Worm (Caenorhabditis elegans): ENCODE measurements around the gene C39B5.10.
A peak's percentile ranks its signal among the peaks of the same experiment; 100 is the strongest.
"Not testable (repeated sequence)": the region's sequence is repeated elsewhere in the genome, so short reads cannot be mapped to it uniquely, and the experiment has no call there.

Gene C39B5.10

ce11 chrIII:2262942-2263341 lies 23.5 kb upstream of the C39B5.10 start, which contains the start of gene Y54F10BM.6:
Gene Y54F10BM.6 (plus strand): TSS chrIII:2263242.
- TF ChIP-seq ceh-39 (tag; optimal IDR thresholded peaks at IDR 0.05) (peak; percentile 49), tbx-8 (GFP tag; optimal IDR thresholded peaks at IDR 0.05) (no peak), drap-1 (GFP tag; optimal IDR thresholded peaks at IDR 0.05) (no peak), zip-8 (tag; optimal IDR thresholded peaks at IDR 0.05) (peak; percentile 6)

- TF ChIP-seq mls-2 (tag; optimal IDR thresholded peaks at IDR 0.05); ceh-83 (GFP tag; optimal IDR thresholded peaks at IDR 0.05); sptf-1 (tag; optimal IDR thresholded peaks at IDR 0.05): not testable (repeated sequence)
These were observed 21.9 kb upstream of the C39B5.10 start, which contains the start of gene fbxa-42 for ce11 chrIII:2261353-2261752. Gene fbxa-42 (minus strand): TSS chrIII:2261453.

- TF ChIP-seq nhr-28 (tag; optimal IDR thresholded peaks at IDR 0.05) (no peak), ceh-39 (tag; optimal IDR thresholded peaks at IDR 0.05) (no peak), nhr-237 (tag; optimal IDR thresholded peaks at IDR 0.05) (no peak), flh-1 (GFP tag; optimal IDR thresholded peaks at IDR 0.05) (no peak), ceh-43 (GFP tag; optimal IDR thresholded peaks at IDR 0.05) (no peak), lsy-2 (tag; optimal IDR thresholded peaks at IDR 0.05) (no peak), nhr-76 (tag; optimal IDR thresholded peaks at IDR 0.05) (no peak), ham-2 (GFP tag; optimal IDR thresholded peaks at IDR 0.05) (no peak), unc-120 (tag; optimal IDR thresholded peaks at IDR 0.05; ENCODE audit: poor library complexity, severe bottlenecking) (no peak), drap-1 (GFP tag; optimal IDR thresholded peaks at IDR 0.05) (no peak), mls-2 (tag; optimal IDR thresholded peaks at IDR 0.05) (no peak), elt-1 (tag; optimal IDR thresholded peaks at IDR 0.05; ENCODE audit: borderline replicate concordance, insufficient read depth) (no peak), ces-1 (GFP tag; optimal IDR thresholded peaks at IDR 0.05) (no peak), lin-13 (tag; optimal IDR thresholded peaks at IDR 0.05) (no peak), ztf-11 (tag; optimal IDR thresholded peaks at IDR 0.05) (no peak), elt-3 (tag; optimal IDR thresholded peaks at IDR 0.05) (no peak), zip-8 (tag; optimal IDR thresholded peaks at IDR 0.05) (no peak), mep-1 (tag; optimal IDR thresholded peaks at IDR 0.05) (no peak)
These were observed 19.9 kb upstream of the C39B5.10 start for ce11 chrIII:2259329-2259728.

- TF ChIP-seq ces-1 (GFP tag; optimal IDR thresholded peaks at IDR 0.05) (no peak), ham-2 (GFP tag; optimal IDR thresholded peaks at IDR 0.05) (no peak), cnd-1 (tag; optimal IDR thresholded peaks at IDR 0.05) (no peak), nhr-12 (tag; optimal IDR thresholded peaks at IDR 0.05) (no peak), ztf-11 (tag; optimal IDR thresholded peaks at IDR 0.05) (no peak), ceh-83 (GFP tag; optimal IDR thresholded peaks at IDR 0.05) (no peak), ceh-39 (tag; optimal IDR thresholded peaks at IDR 0.05) (no peak), nhr-76 (tag; optimal IDR thresholded peaks at IDR 0.05) (no peak), zip-8 (tag; optimal IDR thresholded peaks at IDR 0.05) (no peak), blmp-1 (tag; optimal IDR thresholded peaks at IDR 0.05) (no peak), lin-13 (tag; optimal IDR thresholded peaks at IDR 0.05) (no peak), sptf-1 (tag; optimal IDR thresholded peaks at IDR 0.05) (no peak), pha-4 (tag; optimal IDR thresholded peaks at IDR 0.05) (no peak), ceh-43 (GFP tag; optimal IDR thresholded peaks at IDR 0.05) (no peak), lin-32 (GFP tag; optimal IDR thresholded peaks at IDR 0.05) (no peak), unc-62 (GFP tag; optimal IDR thresholded peaks at IDR 0.05) (no peak), mab-5 (tag; optimal IDR thresholded peaks at IDR 0.05) (no peak)
These were observed 19.4 kb upstream of the C39B5.10 start, which contains the start of gene fbxa-43 for ce11 chrIII:2258863-2259262. Gene fbxa-43 (minus strand): TSS chrIII:2258963.

- TF ChIP-seq ceh-39 (tag; optimal IDR thresholded peaks at IDR 0.05) (no peak), mab-5 (tag; optimal IDR thresholded peaks at IDR 0.05) (no peak), blmp-1 (tag; optimal IDR thresholded peaks at IDR 0.05) (no peak), ztf-11 (tag; optimal IDR thresholded peaks at IDR 0.05) (no peak), pha-4 (tag; optimal IDR thresholded peaks at IDR 0.05) (no peak), ceh-83 (GFP tag; optimal IDR thresholded peaks at IDR 0.05) (no peak), ham-2 (GFP tag; optimal IDR thresholded peaks at IDR 0.05) (no peak), unc-120 (tag; optimal IDR thresholded peaks at IDR 0.05; ENCODE audit: poor library complexity, severe bottlenecking) (no peak), lin-13 (tag; optimal IDR thresholded peaks at IDR 0.05) (no peak), nhr-12 (tag; optimal IDR thresholded peaks at IDR 0.05) (no peak), nhr-76 (tag; optimal IDR thresholded peaks at IDR 0.05) (no peak), zip-8 (tag; optimal IDR thresholded peaks at IDR 0.05) (no peak), cnd-1 (tag; optimal IDR thresholded peaks at IDR 0.05) (no peak), elt-3 (tag; optimal IDR thresholded peaks at IDR 0.05) (no peak), unc-39 (tag; optimal IDR thresholded peaks at IDR 0.05) (no peak), nhr-28 (tag; optimal IDR thresholded peaks at IDR 0.05) (no peak), ces-1 (GFP tag; optimal IDR thresholded peaks at IDR 0.05) (no peak), nhr-2 (tag; optimal IDR thresholded peaks at IDR 0.05) (no peak)
These were observed 16.1 kb upstream of the C39B5.10 start, which contains the start of gene fbxa-71 for ce11 chrIII:2255522-2255921. Gene fbxa-71 (plus strand): TSS chrIII:2255822.
